Fruit fly (Drosophila melanogaster): Measurements from ENCODE around the gene Nin.

Nin gene

DNA sequence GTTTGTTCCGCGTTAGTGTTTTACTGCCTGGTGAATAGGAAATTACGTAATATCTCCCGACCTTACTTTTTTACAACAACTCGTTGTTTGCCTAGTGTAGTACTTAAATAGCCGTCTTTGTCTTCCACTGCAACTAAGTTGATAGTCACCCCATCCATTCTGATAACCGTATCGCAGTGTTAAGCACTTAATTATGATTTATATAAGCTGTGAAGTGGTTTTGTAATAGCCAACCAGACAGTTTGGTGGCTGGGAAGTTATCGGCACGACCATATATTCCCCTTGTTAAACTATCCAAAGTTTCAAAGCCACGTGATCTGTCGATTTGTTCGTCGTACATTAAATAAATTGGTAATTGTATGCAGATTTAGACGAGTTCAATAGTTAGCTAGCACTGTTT is 26.0 kb upstream of the Nin start:
- no peak for TF ChIP-seq Myc (optimal IDR thresholded peaks at IDR 0.05)
- no peak for TF ChIP-seq N (GFP tag; optimal IDR thresholded peaks at IDR 0.05)

dm6 chr2L:5303044-5303904 is 24.9 kb upstream of the Nin start:
- TF ChIP-seq Rel (GFP tag; optimal IDR thresholded peaks at IDR 0.05) (no peak), Rel (tag; optimal IDR thresholded peaks at IDR 0.05) (peak; percentile 22), foxo (GFP tag; optimal IDR thresholded peaks at IDR 0.05) (peak in 1 of 2 experiments; percentile 15), fru (GFP tag; optimal IDR thresholded peaks at IDR 0.05) (no peak), Vsx2 (GFP tag; optimal IDR thresholded peaks at IDR 0.05; ENCODE audit: partially characterized antibody) (no peak), Hr78 (GFP tag; optimal IDR thresholded peaks at IDR 0.05) (no peak), CrebA (GFP tag; optimal IDR thresholded peaks at IDR 0.05; ENCODE audit: borderline replicate concordance) (no peak)

DNA sequence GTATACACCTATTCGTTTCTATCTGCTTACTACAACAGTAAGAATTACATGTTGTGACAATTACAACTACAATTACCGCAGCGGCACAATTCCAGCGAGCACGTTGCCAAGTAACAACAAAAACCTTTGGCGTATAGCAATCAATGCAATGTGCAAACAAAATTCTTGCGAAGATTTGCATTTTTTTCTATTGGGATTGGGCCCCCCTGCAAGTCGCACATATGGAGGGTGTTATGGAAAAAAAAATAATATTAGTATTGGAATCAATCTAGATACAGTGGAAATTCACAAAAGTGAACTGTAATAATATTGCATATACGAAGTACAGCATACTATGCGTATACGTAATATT is 24.3 kb upstream of the Nin start:
- no peak for TF ChIP-seq Sp1 (GFP tag; optimal IDR thresholded peaks at IDR 0.05)
- TF ChIP-seq tai (GFP tag; optimal IDR thresholded peaks at IDR 0.05), result no peak
- no peak for TF ChIP-seq N (GFP tag; optimal IDR thresholded peaks at IDR 0.05)
- TF ChIP-seq HLH106 (tag; optimal IDR thresholded peaks at IDR 0.05), result no peak
- TF ChIP-seq Mio (GFP tag; optimal IDR thresholded peaks at IDR 0.05), result no peak
- no peak for TF ChIP-seq dl (GFP tag; optimal IDR thresholded peaks at IDR 0.05; ENCODE audit: insufficient read depth in 1 of 2, partially characterized antibody in 2 of 2)
- no peak for TF ChIP-seq sv (GFP tag; optimal IDR thresholded peaks at IDR 0.05)
- TF ChIP-seq br (GFP tag; optimal IDR thresholded peaks at IDR 0.05), result no peak
- no peak for TF ChIP-seq CG9705 (GFP tag; optimal IDR thresholded peaks at IDR 0.05)
- no peak for TF ChIP-seq Dif (GFP tag; optimal IDR thresholded peaks at IDR 0.05; ENCODE audit: partially characterized antibody)
- no peak for TF ChIP-seq foxo (GFP tag; optimal IDR thresholded peaks at IDR 0.05)
- no peak for TF ChIP-seq GATAd (GFP tag; optimal IDR thresholded peaks at IDR 0.05)
- no peak for TF ChIP-seq brk (GFP tag; optimal IDR thresholded peaks at IDR 0.05)
- TF ChIP-seq CG32264 (GFP tag; optimal IDR thresholded peaks at IDR 0.05), result no peak
- no peak for TF ChIP-seq jim (GFP tag; optimal IDR thresholded peaks at IDR 0.05)
- TF ChIP-seq lola (GFP tag; optimal IDR thresholded peaks at IDR 0.05), result no peak
- TF ChIP-seq Hr83 (GFP tag; optimal IDR thresholded peaks at IDR 0.05; ENCODE audit: poor library complexity, severe bottlenecking), result no peak
- no peak for TF ChIP-seq Hr78 (GFP tag; optimal IDR thresholded peaks at IDR 0.05)

dm6 chr2L:5302284-5302683 is 23.9 kb upstream of the Nin start:
- TF ChIP-seq Rel (GFP tag; optimal IDR thresholded peaks at IDR 0.05) (no peak), Rel (tag; optimal IDR thresholded peaks at IDR 0.05) (no peak), psq (GFP tag; optimal IDR thresholded peaks at IDR 0.05) (no peak), tai (GFP tag; optimal IDR thresholded peaks at IDR 0.05) (no peak), Dif (GFP tag; optimal IDR thresholded peaks at IDR 0.05; ENCODE audit: partially characterized antibody) (no peak), Hnf4 (GFP tag; optimal IDR thresholded peaks at IDR 0.05) (no peak), Hr83 (GFP tag; optimal IDR thresholded peaks at IDR 0.05; ENCODE audit: poor library complexity, severe bottlenecking) (no peak), pan (optimal IDR thresholded peaks at IDR 0.05) (no peak), fru (GFP tag; optimal IDR thresholded peaks at IDR 0.05) (no peak), Dfd (GFP tag; optimal IDR thresholded peaks at IDR 0.05) (no peak), brk (GFP tag; optimal IDR thresholded peaks at IDR 0.05) (no peak), usp (GFP tag; optimal IDR thresholded peaks at IDR 0.05) (no peak), CrebA (GFP tag; optimal IDR thresholded peaks at IDR 0.05; ENCODE audit: borderline replicate concordance) (no peak), OdsH (GFP tag; optimal IDR thresholded peaks at IDR 0.05) (no peak), sv (GFP tag; optimal IDR thresholded peaks at IDR 0.05) (no peak), h (GFP tag; optimal IDR thresholded peaks at IDR 0.05) (no peak), dl (GFP tag; optimal IDR thresholded peaks at IDR 0.05; ENCODE audit: insufficient read depth in 1 of 2, partially characterized antibody in 2 of 2) (no peak), Sp1 (GFP tag; optimal IDR thresholded peaks at IDR 0.05) (no peak), Myc (optimal IDR thresholded peaks at IDR 0.05) (no peak), lola (GFP tag; optimal IDR thresholded peaks at IDR 0.05) (no peak)
